Worm (Caenorhabditis elegans): ENCODE measurements around the gene F28A10.1.

- TF ChIP-seq unc-62 (GFP tag; optimal IDR thresholded peaks at IDR 0.05) = no peak
- TF ChIP-seq lsy-2 (tag; optimal IDR thresholded peaks at IDR 0.05) = no peak
Observed at ce11 chrII:845618-846017, 20.0 kb downstream of the F28A10.1 start, which contains the start of gene F28A10.7.
